Worm (Caenorhabditis elegans) whole organism, L1 larva: Measurements from ENCODE around the gene C04B4.4.

Source experiments
- dpl-1 ChIP-seq, 3 experiments: fragments of 150-350 bp in 2 of 3; sonication (generic microtip) in 1 of 3; optimal IDR thresholded peaks; 2 replicates each; lab custom pipeline; 2014 to 2017; ENCODE audit warnings: missing biosample characterization in 3 of 3, missing genetic modification characterization in 3 of 3, missing genetic modification reagents in 3 of 3
- lin-14 ChIP-seq: fragments of 200-800 bp; sonication (Bioruptor generic); optimal IDR thresholded peaks from 2 replicates; lab custom pipeline; 2018; ENCODE audit warnings: mild to moderate bottlenecking, missing genetic modification characterization, moderate library complexity, missing compliant biosample characterization
- unc-62 ChIP-seq: fragments of 150-350 bp; optimal IDR thresholded peaks from 2 replicates; lab custom pipeline; 2014; ENCODE audit warnings: missing biosample characterization, missing genetic modification reagents, missing genetic modification characterization
- zag-1 ChIP-seq: fragments of 150-350 bp; optimal IDR thresholded peaks from 2 replicates; lab custom pipeline; 2014; ENCODE audit warnings: missing biosample characterization, missing genetic modification characterization

- TF ChIP-seq zag-1 (tag; lab: Kevin White, UChicago) (no peak), dpl-1 (GFP tag; optimal IDR thresholded peaks at IDR 0.05; lab: Kevin White, UChicago) (no peak), lin-14 (GFP tag; lab: Kevin White, UChicago) (no peak), unc-62 (no peak)
Measured at ce11 chrX:12323439-12323838, 32.8 kb downstream of the C04B4.4 start, which contains the start of gene srd-40.
